Worm (Caenorhabditis elegans): ENCODE measurements around the gene nhr-55.

DNA sequence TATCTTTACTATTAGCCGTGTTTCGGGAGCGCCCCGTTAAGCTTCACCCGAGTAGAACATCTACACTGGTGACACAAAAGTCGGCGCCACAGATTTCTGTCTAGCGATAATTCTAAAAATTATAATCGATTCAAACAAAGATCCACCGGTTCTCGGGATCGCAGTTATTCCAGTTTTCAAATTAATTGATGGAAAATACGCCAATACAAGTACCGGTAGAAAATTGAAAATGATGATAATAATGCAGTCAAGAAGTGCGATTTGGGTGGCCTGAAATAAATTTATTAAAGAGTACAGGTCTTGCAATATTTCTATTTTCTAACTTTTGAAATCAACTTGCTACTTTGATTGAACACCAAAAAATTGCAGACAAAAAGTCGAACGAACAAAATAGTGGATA is 10.5 kb upstream of the nhr-55 start:
- TF ChIP-seq sptf-1 (tag; optimal IDR thresholded peaks at IDR 0.05) (no peak), nhr-237 (tag; optimal IDR thresholded peaks at IDR 0.05) (no peak), mab-5 (tag; optimal IDR thresholded peaks at IDR 0.05) (no peak), lsy-2 (tag; optimal IDR thresholded peaks at IDR 0.05) (no peak), nhr-28 (tag; optimal IDR thresholded peaks at IDR 0.05) (no peak), nhr-12 (tag; optimal IDR thresholded peaks at IDR 0.05) (no peak), pha-4 (tag; optimal IDR thresholded peaks at IDR 0.05) (no peak), lin-13 (tag; optimal IDR thresholded peaks at IDR 0.05) (no peak)

Measured in whole organism, mixed stage, embryonic.